Worm (Caenorhabditis elegans) whole organism, L4/young adult: ENCODE results near the gene wrb-1.

ENCODE experiments used
- W03F9.2 ChIP-seq: fragments of 150-350 bp; optimal IDR thresholded peaks from 2 replicates; lab custom pipeline; 2014; ENCODE audit warnings: missing biosample characterization, missing genetic modification characterization
- dao-5 ChIP-seq: sonication (generic microtip); optimal IDR thresholded peaks from 2 replicates; lab custom pipeline; 2016; ENCODE audit warnings: missing genotype, missing genetic modification characterization, moderate library complexity, missing compliant biosample characterization
- him-1 ChIP-seq: sonication (generic microtip); optimal IDR thresholded peaks from 2 replicates; lab custom pipeline; 2016; ENCODE audit warnings: missing genotype, missing genetic modification reagents, missing genetic modification characterization, missing compliant biosample characterization

- no peak for TF ChIP-seq dao-5 (tag; lab: Kevin White, UChicago)
- no peak for TF ChIP-seq him-1
- no peak for TF ChIP-seq W03F9.2 (tag; lab: Kevin White, UChicago)
Observed at ce11 chrV:1170591-1170990, 25.3 kb upstream of the wrb-1 start.
